Fruit fly (Drosophila melanogaster) whole organism, embryonic: ENCODE data around the gene H2.0.

Experiments
- BEAF-32 ChIP-seq: fragments of 200-800 bp; sonication (Bioruptor generic); optimal IDR thresholded peaks from 3 replicates; lab custom pipeline; 2017; ENCODE audit warnings: missing biosample characterization, missing genetic modification characterization, mild to moderate bottlenecking, moderate library complexity, missing genetic modification reagents
- C15 ChIP-seq: fragments of 200-800 bp; sonication (Bioruptor generic); IDR thresholded peaks from 3 replicates; pipeline ENCODE4 v1.3.6; 2022; ENCODE audit warnings: missing biosample characterization, missing genetic modification characterization
- CG17568 ChIP-seq: fragments of 200-800 bp; sonication (Bioruptor generic); optimal IDR thresholded peaks from 2 replicates; lab custom pipeline; 2018; ENCODE audit warnings: missing biosample characterization, mild to moderate bottlenecking, missing genetic modification characterization, moderate library complexity
- CG1832 ChIP-seq: fragments of 200-800 bp; sonication (Bioruptor generic); optimal IDR thresholded peaks from 2 replicates; lab custom pipeline; 2017; ENCODE audit warnings: missing biosample characterization, mild to moderate bottlenecking, missing genetic modification characterization, inconsistent platforms
- CG43689 ChIP-seq: fragments of 200-800 bp; sonication (Bioruptor generic); IDR thresholded peaks from 2 replicates; pipeline ENCODE4 v1.3.6; 2022; ENCODE audit warnings: missing biosample characterization, missing genetic modification characterization
- HLH4C ChIP-seq: fragments of 200-800 bp; sonication (Bioruptor generic); IDR thresholded peaks from 3 replicates; pipeline ENCODE4 v1.3.6; 2022; ENCODE audit warnings: missing biosample characterization, missing genetic modification characterization; ENCODE audit not compliant: partially characterized antibody
- Vsx1 ChIP-seq: fragments of 200-800 bp; sonication (Bioruptor generic); optimal IDR thresholded peaks from 2 replicates; lab custom pipeline; 2017; ENCODE audit warnings: missing biosample characterization, mild to moderate bottlenecking, missing genetic modification characterization, missing genetic modification reagents
- aop ChIP-seq: fragments of 200-800 bp; sonication (Bioruptor generic); IDR thresholded peaks from 2 replicates; pipeline ENCODE4 v1.3.6; 2022; ENCODE audit warnings: missing biosample characterization, missing genetic modification characterization
- esg ChIP-seq: fragments of 200-800 bp; sonication (Bioruptor generic); conservative IDR thresholded peaks from 2 replicates; pipeline ENCODE4 v1.3.6; 2022; ENCODE audit warnings: missing biosample characterization, missing genetic modification characterization
- eyg ChIP-seq: fragments of 200-800 bp; sonication (Bioruptor generic); optimal IDR thresholded peaks from 3 replicates; lab custom pipeline; 2016; ENCODE audit warnings: missing biosample characterization, missing genetic modification characterization
- fd3F ChIP-seq: fragments of 200-800 bp; sonication (Bioruptor generic); optimal IDR thresholded peaks from 2 replicates; lab custom pipeline; 2018; ENCODE audit warnings: missing biosample characterization, mild to moderate bottlenecking, missing genetic modification characterization, moderate library complexity
- gcm ChIP-seq: fragments of 200-800 bp; sonication (Bioruptor generic); optimal IDR thresholded peaks from 2 replicates; lab custom pipeline; 2019; ENCODE audit warnings: missing biosample characterization, mild to moderate bottlenecking, missing genetic modification characterization, moderate library complexity
- sc ChIP-seq, 3 experiments: fragments of >200 bp in 2 of 3; fragments of 200-800 bp in 1 of 3; sonication (Bioruptor generic) in 1 of 3; optimal IDR thresholded peaks; 2 replicates in 2 of 3; 3 replicates in 1 of 3; lab custom pipeline; 2017; ENCODE audit warnings: mild to moderate bottlenecking in 1 of 3, missing biosample characterization in 1 of 3, missing genetic modification characterization in 1 of 3, missing genetic modification reagents in 1 of 3
- vvl ChIP-seq: fragments of 200-800 bp; sonication (Bioruptor generic); IDR thresholded peaks from 2 replicates; pipeline ENCODE4 v1.3.6; 2022; ENCODE audit warnings: missing biosample characterization, missing genetic modification characterization

dm6 chr2L:5964851-5965250 is 54.4 kb downstream of the H2.0 start, which contains the start of gene psd:
- no peak for TF ChIP-seq CG17568 (GFP tag; lab: Kevin White, UChicago)
- TF ChIP-seq vvl (GFP tag; lab: Robert Waterston, UW), result no peak
- no peak for TF ChIP-seq HLH4C
- no peak for TF ChIP-seq sc (optimal IDR thresholded peaks at IDR 0.05; lab: Kevin White, UChicago)
- no peak for TF ChIP-seq sc (GFP tag; optimal IDR thresholded peaks at IDR 0.05; lab: Kevin White, UChicago)
- TF ChIP-seq CG1832 (GFP tag; lab: Kevin White, UChicago), result no peak
- TF ChIP-seq C15 (GFP tag; lab: Robert Waterston, UW), result no peak
- no peak for TF ChIP-seq fd3F
- no peak for TF ChIP-seq CG43689
- no peak for TF ChIP-seq esg (GFP tag; lab: Robert Waterston, UW)
- no peak for TF ChIP-seq BEAF-32
- TF ChIP-seq eyg (GFP tag; lab: Kevin White, UChicago), result no peak
- no peak for TF ChIP-seq aop
- TF ChIP-seq gcm, result no peak
- TF ChIP-seq Vsx1 (GFP tag; lab: Kevin White, UChicago), result no peak
